Fruit fly (Drosophila melanogaster): ENCODE results near the gene Hsp67Bc.

The Hsp67Bc gene

DNA sequence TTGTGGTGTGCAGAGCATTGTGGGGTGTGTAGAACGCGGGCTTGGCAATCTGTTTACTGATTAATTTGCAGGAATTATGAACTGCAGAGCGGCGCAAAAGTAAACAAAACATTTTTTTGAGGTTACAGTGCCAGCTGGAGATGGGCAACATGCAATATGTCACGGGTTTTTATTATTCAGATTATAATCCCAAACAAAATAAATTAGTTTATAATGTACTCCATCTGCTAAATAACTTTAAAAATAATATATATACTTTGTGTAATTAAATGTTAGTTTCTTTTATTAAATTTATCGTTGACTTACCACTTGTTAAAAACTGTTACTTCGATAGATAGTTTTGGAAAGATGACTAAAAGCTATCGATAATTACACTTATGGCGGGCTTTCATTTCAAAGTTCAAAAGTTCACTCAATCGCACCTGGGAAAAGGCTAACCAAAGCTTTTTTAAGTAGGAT lies 1.4 kb downstream of the Hsp67Bc start, which contains the start of gene Fdx1:
Gene Fdx1 (minus strand): TSS at position 332 of the 459 bp plus-strand sequence.
- TF ChIP-seq CG2875 (GFP tag; optimal IDR thresholded peaks at IDR 0.05) (no peak), CG13123 (GFP tag; optimal IDR thresholded peaks at IDR 0.05) (no peak), nerfin-1 (tag; optimal IDR thresholded peaks at IDR 0.05) (no peak), tx (GFP tag; optimal IDR thresholded peaks at IDR 0.05) (no peak), sna (GFP tag; IDR thresholded peaks at IDR 0.05; ENCODE audit: partially characterized antibody) (peak; percentile 77), CG7839 (tag; optimal IDR thresholded peaks at IDR 0.05) (peak; percentile 32), Ssrp (tag; optimal IDR thresholded peaks at IDR 0.05) (no peak), Sry-δ (GFP tag; optimal IDR thresholded peaks at IDR 0.05) (peak; percentile 70), Ravus (GFP tag; IDR thresholded peaks at IDR 0.05) (no peak), zen2 (GFP tag; IDR thresholded peaks at IDR 0.05; ENCODE audit: partially characterized antibody) (no peak), CG32772 (GFP tag; IDR thresholded peaks at IDR 0.05) (no peak; the same call in 1 of the 2 replicates), CG3281 (GFP tag; optimal IDR thresholded peaks at IDR 0.05) (peak; percentile 24), CG4617 (GFP tag; optimal IDR thresholded peaks at IDR 0.05; ENCODE audit: borderline replicate concordance) (no peak), bowl (GFP tag; IDR thresholded peaks at IDR 0.05) (no peak), CG6683 (GFP tag; optimal IDR thresholded peaks at IDR 0.05) (no peak), CG3407 (GFP tag; optimal IDR thresholded peaks at IDR 0.05) (no peak), Antp (GFP tag; optimal IDR thresholded peaks at IDR 0.05) (no peak), CG1233 (GFP tag; optimal IDR thresholded peaks at IDR 0.05) (no peak), CG14860 (GFP tag; IDR thresholded peaks at IDR 0.05; ENCODE audit: partially characterized antibody) (peak; percentile 49; the same call in 2 of the 3 replicates), CG9609 (GFP tag; optimal IDR thresholded peaks at IDR 0.05) (no peak), crc (GFP tag; optimal IDR thresholded peaks at IDR 0.05) (no peak), CHES-1-like (GFP tag; optimal IDR thresholded peaks at IDR 0.05) (no peak), CG17385 (GFP tag; optimal IDR thresholded peaks at IDR 0.05) (peak; percentile 28), CkIIα-i1 (GFP tag; IDR thresholded peaks at IDR 0.05) (no peak), CG6175 (GFP tag; IDR thresholded peaks at IDR 0.05) (no peak), CG15011 (GFP tag; optimal IDR thresholded peaks at IDR 0.05) (no peak), ato (GFP tag; IDR thresholded peaks at IDR 0.05; ENCODE audit: partially characterized antibody) (no peak), chm (GFP tag; IDR thresholded peaks at IDR 0.05) (no peak), onecut (GFP tag; IDR thresholded peaks at IDR 0.05) (no peak), Stat92E (GFP tag; optimal IDR thresholded peaks at IDR 0.05) (no peak), cwo (GFP tag; optimal IDR thresholded peaks at IDR 0.05) (peak; percentile 4), CG13296 (GFP tag; optimal IDR thresholded peaks at IDR 0.05) (peak; percentile 48), p53 (GFP tag; optimal IDR thresholded peaks at IDR 0.05) (no peak), bab2 (GFP tag; optimal IDR thresholded peaks at IDR 0.05) (no peak), ap (GFP tag; IDR thresholded peaks at IDR 0.05) (no peak; the same call in 1 of the 2 replicates), sd (tag; optimal IDR thresholded peaks at IDR 0.05) (no peak), E2f1 (GFP tag; IDR thresholded peaks at IDR 0.05) (0 out of 2 replicates have a peak, but pooled peaks have one; percentile 22), CG11504 (tag; optimal IDR thresholded peaks at IDR 0.05) (no peak), CG4424 (GFP tag; optimal IDR thresholded peaks at IDR 0.05) (peak; percentile 19), rib (GFP tag; IDR thresholded peaks at IDR 0.05) (no peak), CG1602 (GFP tag; optimal IDR thresholded peaks at IDR 0.05) (no peak), PHDP (tag; optimal IDR thresholded peaks at IDR 0.05) (peak; percentile 31), bsh (GFP tag; optimal IDR thresholded peaks at IDR 0.05) (peak in 1 of 2 experiments; percentile 50), bbx (GFP tag; IDR thresholded peaks at IDR 0.05; ENCODE audit: partially characterized antibody) (peak; percentile 48; the same call in 1 of the 2 replicates), CG7963 (GFP tag; IDR thresholded peaks at IDR 0.05; ENCODE audit: partially characterized antibody) (no peak), CG30403 (GFP tag; optimal IDR thresholded peaks at IDR 0.05) (peak; percentile 71), aop (GFP tag; IDR thresholded peaks at IDR 0.05) (no peak), ERR (GFP tag; optimal IDR thresholded peaks at IDR 0.05) (no peak), Myb (GFP tag; optimal IDR thresholded peaks at IDR 0.05) (no peak), CG13624 (GFP tag; optimal IDR thresholded peaks at IDR 0.05) (peak; percentile 8)

Measured in whole organism, embryonic.